Fruit fly (Drosophila melanogaster): Measurements from ENCODE around the gene CG34250.
A peak's percentile ranks its signal among the peaks of the same experiment; 100 is the strongest.

The CG34250 gene

DNA sequence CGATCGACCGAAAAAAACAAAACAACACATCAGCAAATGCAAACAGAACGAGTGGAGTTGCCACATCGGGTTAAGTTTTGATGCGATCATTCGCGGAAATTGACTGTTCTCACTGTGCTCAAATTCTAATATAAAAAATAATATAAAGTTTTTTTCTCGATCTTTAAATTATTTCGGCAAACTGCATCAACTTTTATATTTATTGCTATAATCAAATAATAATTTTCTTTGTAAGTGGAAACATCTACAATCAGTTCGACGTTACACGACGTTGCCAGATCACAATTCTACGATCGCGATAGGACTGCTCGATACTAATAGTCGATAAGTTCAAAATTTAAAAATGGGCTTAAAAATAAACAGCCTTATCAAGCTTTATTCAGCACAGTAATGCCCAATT, 47.2 kb upstream of the CG34250 start, which contains the start of gene Gorab:
Gene Gorab (minus strand): TSS at position 58 of the 400 bp plus-strand sequence.
- TF ChIP-seq cyc (GFP tag; optimal IDR thresholded peaks at IDR 0.05) (peak; percentile 90), Hr4 (GFP tag; optimal IDR thresholded peaks at IDR 0.05) (peak; percentile 90), Eip78C (GFP tag) (peak; percentile 90), CG32006 (GFP tag; optimal IDR thresholded peaks at IDR 0.05) (peak; percentile 87), Blimp-1 (GFP tag; optimal IDR thresholded peaks at IDR 0.05) (peak; percentile 47), Gug (GFP tag; IDR thresholded peaks at IDR 0.05) (peak; percentile 94), Eip75B (GFP tag; optimal IDR thresholded peaks at IDR 0.05) (peak; percentile 70), CG6163 (GFP tag; IDR thresholded peaks at IDR 0.05) (peak; percentile 95), CG6854 (GFP tag; optimal IDR thresholded peaks at IDR 0.05) (no peak), CG3032 (tag; optimal IDR thresholded peaks at IDR 0.05) (peak; percentile 92), acj6 (GFP tag; optimal IDR thresholded peaks at IDR 0.05) (peak; percentile 89), fd85E (GFP tag; optimal IDR thresholded peaks at IDR 0.05) (peak; percentile 18), CG10669 (GFP tag; optimal IDR thresholded peaks at IDR 0.05) (peak; percentile 82), CG8119 (GFP tag; IDR thresholded peaks at IDR 0.05) (peak; percentile 84), ss (GFP tag; optimal IDR thresholded peaks at IDR 0.05) (peak in 1 of 2 experiments; percentile 41), CG6276 (GFP tag; optimal IDR thresholded peaks at IDR 0.05) (peak; percentile 49), Sox102F (GFP tag; optimal IDR thresholded peaks at IDR 0.05) (peak; percentile 76), CG3919 (GFP tag; optimal IDR thresholded peaks at IDR 0.05) (peak; percentile 87), CG9139 (GFP tag; optimal IDR thresholded peaks at IDR 0.05) (no peak), fd59A (GFP tag; optimal IDR thresholded peaks at IDR 0.05) (peak; percentile 39), CG11902 (GFP tag; optimal IDR thresholded peaks at IDR 0.05) (peak; percentile 92), CG7368 (GFP tag; optimal IDR thresholded peaks at IDR 0.05) (peak; percentile 72), Lpt (GFP tag; optimal IDR thresholded peaks at IDR 0.05) (peak; percentile 80), CG10631 (GFP tag; optimal IDR thresholded peaks at IDR 0.05) (peak; percentile 79), Hr38 (GFP tag; optimal IDR thresholded peaks at IDR 0.05) (peak; percentile 7), Met (GFP tag; optimal IDR thresholded peaks at IDR 0.05) (peak; percentile 86), Ets96B (tag; optimal IDR thresholded peaks at IDR 0.05) (peak; percentile 89), Hr39 (GFP tag; optimal IDR thresholded peaks at IDR 0.05) (peak; percentile 92), spab (GFP tag; optimal IDR thresholded peaks at IDR 0.05) (peak; percentile 52), CG11762 (GFP tag; optimal IDR thresholded peaks at IDR 0.05; ENCODE audit: insufficient read depth) (peak; percentile 56), dac (GFP tag; optimal IDR thresholded peaks at IDR 0.05) (peak; percentile 46), OdsH (GFP tag; optimal IDR thresholded peaks at IDR 0.05) (peak; percentile 91), CG4318 (GFP tag; optimal IDR thresholded peaks at IDR 0.05) (peak; percentile 81), CG16779 (tag; optimal IDR thresholded peaks at IDR 0.05) (no peak), CG31627 (GFP tag; optimal IDR thresholded peaks at IDR 0.05) (peak; percentile 92), achi (GFP tag; optimal IDR thresholded peaks at IDR 0.05) (peak; percentile 86), Sox14 (GFP tag; optimal IDR thresholded peaks at IDR 0.05) (peak; percentile 91), CG8319 (GFP tag; optimal IDR thresholded peaks at IDR 0.05) (peak; percentile 74), CG8632 (GFP tag; optimal IDR thresholded peaks at IDR 0.05) (peak; percentile 79), CG6808 (GFP tag; optimal IDR thresholded peaks at IDR 0.05) (peak; percentile 31), CG11294 (GFP tag; IDR thresholded peaks at IDR 0.05) (peak; percentile 90), eg (GFP tag; IDR thresholded peaks at IDR 0.05) (peak; percentile 97), Eip93F (GFP tag; optimal IDR thresholded peaks at IDR 0.05) (peak; percentile 84), topi (GFP tag; optimal IDR thresholded peaks at IDR 0.05) (peak; percentile 90), Sox15 (GFP tag; optimal IDR thresholded peaks at IDR 0.05) (peak; percentile 92), lz (GFP tag; optimal IDR thresholded peaks at IDR 0.05) (peak; percentile 82), salr (GFP tag; optimal IDR thresholded peaks at IDR 0.05) (peak; percentile 52 to 70), Ets21C (GFP tag; optimal IDR thresholded peaks at IDR 0.05) (peak; percentile 77), CG6792 (GFP tag; optimal IDR thresholded peaks at IDR 0.05) (peak; percentile 64), pdm3 (GFP tag; optimal IDR thresholded peaks at IDR 0.05) (peak; percentile 90), Smox (GFP tag; optimal IDR thresholded peaks at IDR 0.05) (peak; percentile 85), esn (GFP tag; optimal IDR thresholded peaks at IDR 0.05) (peak; percentile 83)

All from whole organism, prepupa.